Worm (Caenorhabditis elegans) whole organism, young adult: ENCODE results near the gene nas-38.

ENCODE experiments used
- dox-1 ChIP-seq: fragments of 200-800 bp; sonication (Bioruptor generic); IDR thresholded peaks from 2 replicates; pipeline ENCODE4 v1.3.6; 2022; ENCODE audit warnings: missing genetic modification reagents, missing genetic modification characterization, missing compliant biosample characterization
- madf-3 ChIP-seq: fragments of 200-800 bp; sonication (Bioruptor generic); IDR thresholded peaks from 2 replicates; pipeline ENCODE4 v1.3.6; 2022; ENCODE audit warnings: missing genetic modification reagents, missing genetic modification characterization, missing compliant biosample characterization
- unc-62 ChIP-seq: fragments of 150-350 bp; optimal IDR thresholded peaks from 2 replicates; lab custom pipeline; 2014; ENCODE audit warnings: missing biosample characterization, missing genetic modification reagents, missing genetic modification characterization

DNA sequence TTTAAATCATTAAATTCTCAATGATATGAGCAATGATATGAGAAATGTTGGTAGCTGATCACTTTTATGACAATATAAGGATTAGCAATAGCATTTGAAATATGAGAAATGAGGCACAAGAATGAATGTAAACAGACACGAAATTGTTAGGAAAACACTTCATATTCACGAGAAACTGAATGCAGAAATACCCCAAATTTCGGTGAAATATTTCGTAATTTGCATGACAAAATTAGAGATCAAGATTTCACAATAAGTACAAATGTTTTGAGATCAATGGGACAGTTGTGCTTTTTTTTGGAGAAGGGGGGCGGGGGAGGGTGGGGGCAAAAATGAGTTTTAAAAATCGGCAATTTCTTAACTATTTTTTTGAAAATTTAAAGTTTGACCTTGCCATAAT is 21.6 kb upstream of the nas-38 start:
- no peak for TF ChIP-seq unc-62 (GFP tag; lab: Kevin White, UChicago)
- no peak for TF ChIP-seq madf-3 (GFP tag; lab: Robert Waterston, UW)
- no peak for TF ChIP-seq dox-1 (GFP tag; lab: Robert Waterston, UW)
